Fruit fly (Drosophila melanogaster) whole organism, prepupa: ENCODE results near the gene Ref1.

Source experiments
- Blimp-1 ChIP-seq: fragments of 200-800 bp; sonication (Bioruptor generic); optimal IDR thresholded peaks from 3 replicates; lab custom pipeline; 2017; ENCODE audit warnings: missing biosample characterization, missing genetic modification characterization, mild to moderate bottlenecking, moderate library complexity, missing genetic modification reagents
- CG10669 ChIP-seq: fragments of 200-800 bp; sonication (Bioruptor generic); optimal IDR thresholded peaks from 3 replicates; lab custom pipeline; 2018; ENCODE audit warnings: missing biosample characterization, mild to moderate bottlenecking, missing genetic modification characterization, moderate library complexity
- CG11762 ChIP-seq: fragments of 200-800 bp; sonication (Bioruptor generic); optimal IDR thresholded peaks from 3 replicates; lab custom pipeline; 2016; ENCODE audit warnings: missing biosample characterization, missing genetic modification characterization; ENCODE audit not compliant: insufficient read depth
- CG11902 ChIP-seq: fragments of 200-800 bp; sonication (Bioruptor generic); optimal IDR thresholded peaks from 3 replicates; lab custom pipeline; 2016; ENCODE audit warnings: missing biosample characterization, missing genetic modification characterization
- CG1621 ChIP-seq: fragments of 200-800 bp; sonication (Bioruptor generic); optimal IDR thresholded peaks from 3 replicates; lab custom pipeline; 2018; ENCODE audit warnings: missing biosample characterization, mild to moderate bottlenecking, missing genetic modification characterization
- CG16779 ChIP-seq: fragments of 200-800 bp; sonication (Bioruptor generic); optimal IDR thresholded peaks from 3 replicates; lab custom pipeline; 2017; ENCODE audit warnings: missing biosample characterization, mild to moderate bottlenecking, missing genetic modification characterization
- CG31627 ChIP-seq: fragments of 200-800 bp; sonication (Bioruptor generic); optimal IDR thresholded peaks from 3 replicates; lab custom pipeline; 2016; ENCODE audit warnings: missing biosample characterization, missing genetic modification characterization
- CG34406 ChIP-seq: fragments of 200-800 bp; sonication (Bioruptor generic); optimal IDR thresholded peaks from 3 replicates; lab custom pipeline; 2016; ENCODE audit warnings: missing biosample characterization, missing genetic modification characterization
- CG6276 ChIP-seq: fragments of 200-800 bp; sonication (Bioruptor generic); optimal IDR thresholded peaks from 2 replicates; lab custom pipeline; 2017; ENCODE audit warnings: missing biosample characterization, mild to moderate bottlenecking, missing genetic modification characterization
- CG6792 ChIP-seq: fragments of 200-800 bp; sonication (Bioruptor generic); optimal IDR thresholded peaks from 3 replicates; lab custom pipeline; 2016; ENCODE audit warnings: missing biosample characterization, missing genetic modification characterization
- CG6808 ChIP-seq: fragments of 200-800 bp; sonication (Bioruptor generic); optimal IDR thresholded peaks from 3 replicates; lab custom pipeline; 2017; ENCODE audit warnings: missing biosample characterization, missing genetic modification characterization, mild to moderate bottlenecking, moderate library complexity, missing genetic modification reagents
- CG6854 ChIP-seq: fragments of 200-800 bp; sonication (Bioruptor generic); optimal IDR thresholded peaks from 2 replicates; lab custom pipeline; 2017; ENCODE audit warnings: missing biosample characterization, mild to moderate bottlenecking, missing genetic modification characterization
- CG7368 ChIP-seq: fragments of 200-800 bp; sonication (Bioruptor generic); optimal IDR thresholded peaks from 3 replicates; lab custom pipeline; 2016; ENCODE audit warnings: missing biosample characterization, missing genetic modification characterization
- CG9139 ChIP-seq: fragments of 200-800 bp; sonication (Bioruptor generic); optimal IDR thresholded peaks from 3 replicates; lab custom pipeline; 2017; ENCODE audit warnings: missing biosample characterization, mild to moderate bottlenecking, missing genetic modification characterization
- Eip75B ChIP-seq: fragments of 200-800 bp; sonication (Bioruptor generic); optimal IDR thresholded peaks from 3 replicates; lab custom pipeline; 2016; ENCODE audit warnings: missing biosample characterization, missing genetic modification characterization
- Eip78C ChIP-seq: fragments of 200-800 bp; sonication (Bioruptor generic); peaks from one replicate; lab custom pipeline; 2016; ENCODE audit warnings: missing biosample characterization, missing genetic modification characterization
- Ets96B ChIP-seq: fragments of 200-800 bp; optimal IDR thresholded peaks from 2 replicates; lab custom pipeline; 2019; ENCODE audit warnings: missing biosample characterization, mild to moderate bottlenecking, missing genetic modification characterization, moderate library complexity
- Gug ChIP-seq: fragments of 200-800 bp; sonication (Bioruptor generic); IDR thresholded peaks from 2 replicates; pipeline ENCODE4 v1.3.6; 2022; ENCODE audit warnings: missing biosample characterization, missing genetic modification characterization
- Hr38 ChIP-seq: sonication (Bioruptor generic); optimal IDR thresholded peaks from 2 replicates; lab custom pipeline; 2016; ENCODE audit warnings: missing biosample characterization, missing genetic modification characterization
- Hr39 ChIP-seq: fragments of 200-800 bp; sonication (Bioruptor generic); optimal IDR thresholded peaks from 2 replicates; lab custom pipeline; 2016; ENCODE audit warnings: missing biosample characterization, missing genetic modification characterization
- Hr4 ChIP-seq: fragments of 200-800 bp; sonication (Bioruptor generic); optimal IDR thresholded peaks from 3 replicates; lab custom pipeline; 2016; ENCODE audit warnings: missing biosample characterization, missing genetic modification characterization
- Lpt ChIP-seq: fragments of 200-800 bp; sonication (Bioruptor generic); optimal IDR thresholded peaks from 3 replicates; lab custom pipeline; 2016; ENCODE audit warnings: missing biosample characterization, missing genetic modification characterization
- Met ChIP-seq: fragments of 200-800 bp; sonication (Bioruptor generic); optimal IDR thresholded peaks from 3 replicates; lab custom pipeline; 2016; ENCODE audit warnings: missing biosample characterization, missing genetic modification characterization
- Smox ChIP-seq: fragments of 200-800 bp; sonication (Bioruptor generic); optimal IDR thresholded peaks from 3 replicates; lab custom pipeline; 2016; ENCODE audit warnings: missing biosample characterization, missing genetic modification characterization
- Sox15 ChIP-seq: fragments of 200-800 bp; sonication (Bioruptor generic); optimal IDR thresholded peaks from 3 replicates; lab custom pipeline; 2016; ENCODE audit warnings: missing biosample characterization, missing genetic modification characterization
- achi ChIP-seq: fragments of 200-800 bp; sonication (Bioruptor generic); optimal IDR thresholded peaks from 3 replicates; lab custom pipeline; 2016; ENCODE audit warnings: missing biosample characterization, missing genetic modification characterization
- cyc ChIP-seq: fragments of 200-800 bp; sonication (Bioruptor generic); optimal IDR thresholded peaks from 3 replicates; lab custom pipeline; 2016; ENCODE audit warnings: missing biosample characterization, missing genetic modification characterization
- fd85E ChIP-seq: fragments of 200-800 bp; sonication (Bioruptor generic); optimal IDR thresholded peaks from 3 replicates; lab custom pipeline; 2016; ENCODE audit warnings: missing biosample characterization, missing genetic modification characterization
- fkh ChIP-seq: fragments of 200-800 bp; sonication (Bioruptor generic); optimal IDR thresholded peaks from 3 replicates; lab custom pipeline; 2017; ENCODE audit warnings: missing biosample characterization, mild to moderate bottlenecking, missing genetic modification characterization, moderate library complexity
- lz ChIP-seq: fragments of 200-800 bp; sonication (Bioruptor generic); optimal IDR thresholded peaks from 3 replicates; lab custom pipeline; 2016; ENCODE audit warnings: missing biosample characterization, missing genetic modification characterization
- net ChIP-seq: fragments of 200-800 bp; sonication (Bioruptor generic); optimal IDR thresholded peaks from 3 replicates; lab custom pipeline; 2016; ENCODE audit warnings: missing biosample characterization, missing genetic modification characterization
- pdm3 ChIP-seq: fragments of 200-800 bp; sonication (Bioruptor generic); optimal IDR thresholded peaks from 3 replicates; lab custom pipeline; 2016; ENCODE audit warnings: missing biosample characterization, missing genetic modification characterization
- ss ChIP-seq, 2 experiments: fragments of 200-800 bp; sonication (Bioruptor generic); optimal IDR thresholded peaks; 2 replicates in 1 of 2; 3 replicates in 1 of 2; lab custom pipeline; 2017 to 2018; ENCODE audit warnings: mild to moderate bottlenecking in 2 of 2, missing biosample characterization in 2 of 2, missing genetic modification characterization in 2 of 2, moderate library complexity in 1 of 2
- svp ChIP-seq: fragments of 200-800 bp; sonication (Bioruptor generic); peaks from one replicate; lab custom pipeline; 2016; ENCODE audit warnings: missing biosample characterization, missing genetic modification characterization
- topi ChIP-seq: fragments of 200-800 bp; sonication (Bioruptor generic); optimal IDR thresholded peaks from 3 replicates; lab custom pipeline; 2016; ENCODE audit warnings: missing biosample characterization, missing genetic modification characterization

Gene Ref1

dm6 chr3R:7037250-7037802 is 42.9 kb downstream of the Ref1 start (continued):
- TF ChIP-seq lz (GFP tag; lab: Kevin White, UChicago), result peak; percentile 16
- peak; percentile 19 for TF ChIP-seq CG1621 (tag; lab: Kevin White, UChicago)
- TF ChIP-seq fd85E, result no peak
- TF ChIP-seq achi (GFP tag; lab: Kevin White, UChicago), result peak; percentile 25
- no peak for TF ChIP-seq CG6854 (GFP tag; lab: Kevin White, UChicago)
- peak; percentile 37 for TF ChIP-seq pdm3
- peak; percentile 24 for TF ChIP-seq CG7368
- TF ChIP-seq topi, result peak; percentile 21
- no peak for TF ChIP-seq Ets96B (tag; lab: Kevin White, UChicago)
- peak; percentile 30 for TF ChIP-seq CG31627 (GFP tag; lab: Kevin White, UChicago)
- no peak for TF ChIP-seq Hr38 (GFP tag; lab: Kevin White, UChicago)
- TF ChIP-seq CG11762 (GFP tag; lab: Kevin White, UChicago), result no peak
- peak; percentile 24 for TF ChIP-seq Blimp-1 (GFP tag; lab: Kevin White, UChicago)
- peak; percentile 51 for TF ChIP-seq Eip75B (GFP tag; lab: Kevin White, UChicago)
- no peak for TF ChIP-seq Lpt (GFP tag; lab: Kevin White, UChicago)
- TF ChIP-seq, all 60 proteins: peak for 25

- TF ChIP-seq CG1621 (tag; lab: Kevin White, UChicago) (no peak), Eip78C (GFP tag; lab: Kevin White, UChicago) (no peak), net (no peak), CG6792 (GFP tag; lab: Kevin White, UChicago) (no peak), CG7368 (no peak), Hr4 (no peak), Smox (GFP tag; lab: Kevin White, UChicago) (no peak), fkh (GFP tag; lab: Kevin White, UChicago) (no peak), CG16779 (tag; lab: Kevin White, UChicago) (no peak), CG11902 (GFP tag; lab: Kevin White, UChicago) (no peak), Eip75B (GFP tag; lab: Kevin White, UChicago) (no peak), CG6276 (GFP tag; lab: Kevin White, UChicago) (no peak), Hr39 (GFP tag; lab: Kevin White, UChicago) (no peak), ss (GFP tag; optimal IDR thresholded peaks at IDR 0.05; lab: Kevin White, UChicago) (no peak), Met (GFP tag; lab: Kevin White, UChicago) (no peak), CG9139 (GFP tag; lab: Kevin White, UChicago) (no peak), cyc (GFP tag; lab: Kevin White, UChicago) (no peak), achi (GFP tag; lab: Kevin White, UChicago) (no peak), CG34406 (GFP tag; lab: Kevin White, UChicago) (no peak)
These were observed 44.4 kb downstream of the Ref1 start for dm6 chr3R:7035703-7036266.

- TF ChIP-seq fkh (GFP tag; lab: Kevin White, UChicago), result no peak
- no peak for TF ChIP-seq cyc (GFP tag; lab: Kevin White, UChicago)
- TF ChIP-seq Gug (GFP tag; lab: Robert Waterston, UW), result no peak
- no peak for TF ChIP-seq CG16779 (tag; lab: Kevin White, UChicago)
- TF ChIP-seq CG10669 (GFP tag; lab: Kevin White, UChicago), result no peak
- no peak for TF ChIP-seq Sox15 (GFP tag; lab: Kevin White, UChicago)
- TF ChIP-seq CG7368, result no peak
- TF ChIP-seq CG6276 (GFP tag; lab: Kevin White, UChicago), result no peak
- no peak for TF ChIP-seq CG11902 (GFP tag; lab: Kevin White, UChicago)
- TF ChIP-seq CG6808 (GFP tag; lab: Kevin White, UChicago), result no peak
- no peak for TF ChIP-seq lz (GFP tag; lab: Kevin White, UChicago)
- no peak for TF ChIP-seq svp
These were observed 45.7 kb downstream of the Ref1 start for dm6 chr3R:7034440-7034839.
